Worm (Caenorhabditis elegans) whole organism, L4 larva: ENCODE data around the gene C35A5.3.

ENCODE experiments used
- F10B5.3 ChIP-seq: sonication (generic microtip); optimal IDR thresholded peaks from 2 replicates; lab custom pipeline; 2016; ENCODE audit warnings: mild to moderate bottlenecking, missing genetic modification characterization, missing compliant biosample characterization
- R02D3.7 ChIP-seq: fragments of 150-350 bp; sonication (generic microtip); optimal IDR thresholded peaks from 3 replicates; lab custom pipeline; 2014; ENCODE audit warnings: missing biosample characterization, missing genetic modification characterization
- ZK546.5 ChIP-seq, 2 experiments: sonication (generic microtip); optimal IDR thresholded peaks; 2 replicates each; lab custom pipeline; 2017; ENCODE audit warnings: missing biosample characterization in 2 of 2, missing genetic modification characterization in 2 of 2
- aha-1 ChIP-seq: fragments of 150-350 bp; peaks from one replicate; lab custom pipeline; 2014; ENCODE audit warnings: missing biosample characterization, missing genetic modification characterization
- ama-1 ChIP-seq: fragments of 150-350 bp; optimal IDR thresholded peaks from 2 replicates; lab custom pipeline; 2014; ENCODE audit warnings: inconsistent platforms, mixed read lengths
- attf-4 ChIP-seq: sonication (generic microtip); optimal IDR thresholded peaks from 3 replicates; lab custom pipeline; 2017; ENCODE audit warnings: missing biosample characterization, missing genetic modification characterization
- ceh-20 ChIP-seq: fragments of 200-800 bp; sonication (Bioruptor generic); IDR thresholded peaks from 2 replicates; pipeline ENCODE4 v1.3.6; 2022; ENCODE audit warnings: missing genetic modification reagents, missing genetic modification characterization, missing compliant biosample characterization
- ceh-32 ChIP-seq: sonication (generic microtip); optimal IDR thresholded peaks from 2 replicates; lab custom pipeline; 2016; ENCODE audit warnings: mild to moderate bottlenecking, missing genetic modification characterization, missing compliant biosample characterization; ENCODE audit not compliant: poor library complexity
- ceh-62 ChIP-seq: sonication (generic microtip); optimal IDR thresholded peaks from 2 replicates; lab custom pipeline; 2017; ENCODE audit warnings: missing biosample characterization, missing genetic modification characterization
- ces-1 ChIP-seq: fragments of 150-350 bp; sonication (generic microtip); optimal IDR thresholded peaks from 4 replicates; lab custom pipeline; 2014; ENCODE audit warnings: missing biosample characterization, missing genetic modification reagents, missing genetic modification characterization
- cey-2 ChIP-seq: sonication (generic microtip); optimal IDR thresholded peaks from 3 replicates; lab custom pipeline; 2017; ENCODE audit warnings: missing genetic modification characterization, mild to moderate bottlenecking, missing compliant biosample characterization, antibody characterized with exemption, borderline replicate concordance; ENCODE audit not compliant: insufficient read depth
- daf-12 ChIP-seq: fragments of 150-350 bp; optimal IDR thresholded peaks from 2 replicates; lab custom pipeline; 2014; ENCODE audit warnings: missing biosample characterization, missing genetic modification reagents, missing genetic modification characterization
- daf-16 ChIP-seq, 3 experiments: sonication (generic microtip); optimal IDR thresholded peaks; 2 replicates each; lab custom pipeline; 2016 to 2017; ENCODE audit warnings: missing genetic modification characterization in 3 of 3, missing genetic modification reagents in 3 of 3, mild to moderate bottlenecking in 2 of 3, missing compliant biosample characterization in 2 of 3, missing biosample characterization in 1 of 3, moderate library complexity in 1 of 3
- daf-8 ChIP-seq: fragments of 200-800 bp; sonication (Bioruptor generic); IDR thresholded peaks from 2 replicates; pipeline ENCODE4 v1.3.6; 2022; ENCODE audit warnings: missing genetic modification characterization, missing compliant biosample characterization
- dmd-6 ChIP-seq: fragments of 200-800 bp; sonication (Bioruptor generic); IDR thresholded peaks from 2 replicates; pipeline ENCODE4 v1.3.6; 2022; ENCODE audit warnings: missing genetic modification reagents, missing genetic modification characterization, missing compliant biosample characterization
- dmd-9 ChIP-seq: fragments of 200-800 bp; sonication (Bioruptor generic); IDR thresholded peaks from 2 replicates; pipeline ENCODE4 v1.3.6; 2022; ENCODE audit warnings: missing genetic modification reagents, missing genetic modification characterization, missing compliant biosample characterization
- dpl-1 ChIP-seq: fragments of 150-350 bp; optimal IDR thresholded peaks from 2 replicates; lab custom pipeline; 2014; ENCODE audit warnings: missing biosample characterization, missing genetic modification reagents, missing genetic modification characterization
- duxl-1 ChIP-seq: sonication (generic microtip); optimal IDR thresholded peaks from 2 replicates; lab custom pipeline; 2016; ENCODE audit warnings: mild to moderate bottlenecking, missing genetic modification characterization, moderate library complexity, missing compliant biosample characterization; ENCODE audit not compliant: poor library complexity
- dve-1 ChIP-seq: sonication (generic microtip); optimal IDR thresholded peaks from 2 replicates; lab custom pipeline; 2017; ENCODE audit warnings: antibody characterized with exemption, mild to moderate bottlenecking, missing genetic modification characterization, missing compliant biosample characterization; ENCODE audit not compliant: insufficient read depth
- egl-27 ChIP-seq: sonication (generic microtip); optimal IDR thresholded peaks from 3 replicates; lab custom pipeline; 2017; ENCODE audit warnings: missing biosample characterization, missing genetic modification reagents, missing genetic modification characterization
- hif-1 ChIP-seq, 2 experiments: sonication (generic microtip); optimal IDR thresholded peaks; 2 replicates each; lab custom pipeline; 2016 to 2017; ENCODE audit warnings: missing compliant biosample characterization in 2 of 2, missing genetic modification characterization in 2 of 2, missing genetic modification reagents in 2 of 2, missing genotype in 2 of 2, mild to moderate bottlenecking in 1 of 2
- hlh-11 ChIP-seq: fragments of 200-800 bp; sonication (Bioruptor generic); optimal IDR thresholded peaks from 2 replicates; lab custom pipeline; 2018; ENCODE audit warnings: mild to moderate bottlenecking, missing genetic modification characterization, missing compliant biosample characterization
- hlh-30 ChIP-seq: sonication (generic microtip); optimal IDR thresholded peaks from 2 replicates; lab custom pipeline; 2017; ENCODE audit warnings: antibody characterized with exemption, mild to moderate bottlenecking, missing genetic modification characterization, missing compliant biosample characterization; ENCODE audit not compliant: insufficient read depth
- hmg-1.1 ChIP-seq: fragments of 200-800 bp; sonication (Bioruptor generic); IDR thresholded peaks from 2 replicates; pipeline ENCODE4 v1.3.6; 2022; ENCODE audit warnings: missing genetic modification reagents, missing genetic modification characterization, missing compliant biosample characterization
- lim-7 ChIP-seq: fragments of 200-800 bp; sonication (Bioruptor generic); IDR thresholded peaks from 2 replicates; pipeline ENCODE4 v1.3.6; 2022; ENCODE audit warnings: missing genetic modification characterization, missing compliant biosample characterization
- lin-15B ChIP-seq: fragments of 150-350 bp; sonication (generic microtip); optimal IDR thresholded peaks from 3 replicates; lab custom pipeline; 2014; ENCODE audit warnings: missing biosample characterization, missing genetic modification characterization
- lin-39 ChIP-seq: fragments of 150-350 bp; optimal IDR thresholded peaks from 2 replicates; lab custom pipeline; 2014; ENCODE audit warnings: missing biosample characterization, missing genetic modification reagents, missing genetic modification characterization
- lsy-2 ChIP-seq, 2 experiments: fragments of 150-350 bp in 1 of 2; sonication (generic microtip) in 1 of 2; optimal IDR thresholded peaks; 2 replicates each; lab custom pipeline; 2014 to 2017; ENCODE audit warnings: missing biosample characterization in 2 of 2, missing genetic modification characterization in 2 of 2
- mdl-1 ChIP-seq, 2 experiments: fragments of 150-350 bp in 1 of 2; sonication (generic microtip) in 1 of 2; optimal IDR thresholded peaks; 2 replicates each; lab custom pipeline; 2014 to 2017; ENCODE audit warnings: missing biosample characterization in 2 of 2, missing genetic modification characterization in 2 of 2
- mdt-29 ChIP-seq: fragments of 200-800 bp; sonication (Bioruptor generic); IDR thresholded peaks from 2 replicates; pipeline ENCODE4 v1.3.6; 2022; ENCODE audit warnings: missing genetic modification reagents, missing genetic modification characterization, missing compliant biosample characterization
- mep-1 ChIP-seq: fragments of 150-350 bp; sonication (generic microtip); optimal IDR thresholded peaks from 3 replicates; lab custom pipeline; 2014; ENCODE audit warnings: missing biosample characterization, missing genetic modification characterization
- nhr-237 ChIP-seq: sonication (generic microtip); optimal IDR thresholded peaks from 2 replicates; lab custom pipeline; 2017; ENCODE audit warnings: missing biosample characterization, missing genetic modification characterization
- nhr-28 ChIP-seq: fragments of 150-350 bp; optimal IDR thresholded peaks from 2 replicates; lab custom pipeline; 2014; ENCODE audit warnings: missing biosample characterization, missing genetic modification characterization
- nhr-41 ChIP-seq: fragments of 200-800 bp; sonication (Bioruptor generic); IDR thresholded peaks from 2 replicates; pipeline ENCODE4 v1.3.6; 2022; ENCODE audit warnings: missing genetic modification reagents, missing genetic modification characterization, missing compliant biosample characterization
- nhr-6 ChIP-seq: fragments of 150-350 bp; optimal IDR thresholded peaks from 2 replicates; lab custom pipeline; 2014; ENCODE audit warnings: missing biosample characterization, missing genetic modification characterization
- pqm-1 ChIP-seq: sonication (generic microtip); optimal IDR thresholded peaks from 2 replicates; lab custom pipeline; 2017; ENCODE audit warnings: missing biosample characterization, missing genetic modification characterization
- set-16 ChIP-seq: fragments of 200-800 bp; sonication (Bioruptor generic); IDR thresholded peaks from 2 replicates; pipeline ENCODE4 v1.3.6; 2022; ENCODE audit warnings: missing genetic modification reagents, missing genetic modification characterization, missing compliant biosample characterization
- snpc-1.2 ChIP-seq: fragments of 200-800 bp; sonication (Bioruptor generic); IDR thresholded peaks from 2 replicates; pipeline ENCODE4 v1.3.6; 2022; ENCODE audit warnings: missing genetic modification reagents, missing genetic modification characterization, missing compliant biosample characterization
- spr-3 ChIP-seq: fragments of 200-800 bp; sonication (Bioruptor generic); optimal IDR thresholded peaks from 2 replicates; lab custom pipeline; 2018; ENCODE audit warnings: mild to moderate bottlenecking, missing genetic modification characterization, missing compliant biosample characterization
- tra-1 ChIP-seq: fragments of 200-800 bp; sonication (Bioruptor generic); IDR thresholded peaks from 2 replicates; pipeline ENCODE4 v1.3.6; 2022; ENCODE audit warnings: missing genetic modification reagents, missing genetic modification characterization, missing compliant biosample characterization
- unc-39 ChIP-seq: sonication (generic microtip); optimal IDR thresholded peaks from 2 replicates; lab custom pipeline; 2017; ENCODE audit warnings: missing biosample characterization, missing genetic modification characterization
- unc-62 ChIP-seq, 3 experiments: fragments of 150-350 bp in 1 of 3; sonication (generic microtip); optimal IDR thresholded peaks in 2 of 3; peaks in 1 of 3; 1 replicate in 1 of 3; 2 replicates in 2 of 3; lab custom pipeline; 2014 to 2017; ENCODE audit warnings: missing biosample characterization in 3 of 3, missing genetic modification characterization in 3 of 3, missing genetic modification reagents in 3 of 3, missing genotype in 1 of 3
- zfp-2 ChIP-seq: sonication (generic microtip); optimal IDR thresholded peaks from 2 replicates; lab custom pipeline; 2016; ENCODE audit warnings: mild to moderate bottlenecking, missing genetic modification characterization, missing compliant biosample characterization
- zip-11 ChIP-seq: fragments of 200-800 bp; sonication (Bioruptor generic); IDR thresholded peaks from 2 replicates; pipeline ENCODE4 v1.3.6; 2022; ENCODE audit warnings: missing genetic modification characterization, missing compliant biosample characterization
- zip-2 ChIP-seq: fragments of 150-350 bp; optimal IDR thresholded peaks from 2 replicates; lab custom pipeline; 2014; ENCODE audit warnings: missing biosample characterization, missing genetic modification characterization
- ztf-11 ChIP-seq: fragments of 150-350 bp; optimal IDR thresholded peaks from 2 replicates; lab custom pipeline; 2014; ENCODE audit warnings: missing biosample characterization, missing genetic modification characterization

C35A5.3 gene

DNA sequence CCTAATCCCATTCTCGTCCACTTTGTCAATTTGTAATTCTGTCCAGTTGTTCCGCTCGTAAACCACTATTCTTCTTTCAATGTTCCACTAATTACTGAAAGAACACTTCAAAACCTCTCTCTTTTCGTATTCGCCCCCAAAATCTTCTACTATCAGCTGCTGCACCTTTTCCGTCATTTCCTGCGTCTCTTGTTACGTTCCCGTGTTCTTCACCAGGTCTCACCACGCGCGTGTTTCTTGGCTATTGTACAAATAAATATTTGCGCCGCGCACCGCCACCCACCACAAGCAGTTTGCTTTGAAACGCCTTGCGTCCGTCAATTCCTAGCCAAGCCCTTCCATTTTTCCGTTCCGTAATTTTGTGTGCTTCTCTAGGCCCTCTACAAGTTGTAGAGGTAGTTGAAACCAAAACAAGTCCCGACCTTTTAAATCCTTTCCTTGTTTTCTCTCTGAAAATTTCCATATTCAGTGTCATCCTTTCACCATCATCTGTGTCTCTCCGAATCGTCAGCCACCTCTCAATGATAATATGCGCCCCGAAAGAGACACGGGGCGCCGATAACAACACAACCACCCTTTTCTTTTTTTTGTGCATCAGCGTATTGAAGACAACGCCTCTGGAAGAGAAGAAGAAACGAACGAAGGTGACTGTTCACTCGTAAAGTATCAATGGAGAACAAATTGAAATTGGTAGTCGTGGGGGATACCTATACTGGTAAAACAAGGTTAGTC, 22.9 kb downstream of the C35A5.3 start, which contains the start of the genes crp-1 and Y32F6B.9:
Gene crp-1, plus strand, starts transcription at position 468 of the 732 bp plus-strand sequence.
Gene Y32F6B.9, plus strand, starts transcription at position 603 of the 732 bp plus-strand sequence.
- TF ChIP-seq zfp-2 (tag; lab: Kevin White, UChicago) = no peak
- peak; percentile 41; the same call in 1 of the 2 replicates for TF ChIP-seq dmd-6 (GFP tag; lab: Robert Waterston, UW)
- TF ChIP-seq hlh-11 (tag; lab: Kevin White, UChicago) = peak; percentile 54
- no peak for TF ChIP-seq unc-39
- peak; percentile 49 for TF ChIP-seq hlh-30 (tag; lab: Kevin White, UChicago)
- no peak for TF ChIP-seq daf-16 (GFP tag; optimal IDR thresholded peaks at IDR 0.05; lab: Kevin White, UChicago)
- TF ChIP-seq daf-16 (tag; optimal IDR thresholded peaks at IDR 0.05; lab: Kevin White, UChicago) = peak; percentile 44
- peak in 1 of 2 experiments; percentile 13 for TF ChIP-seq hif-1 (tag; optimal IDR thresholded peaks at IDR 0.05; lab: Kevin White, UChicago)
- peak; percentile 95 for TF ChIP-seq aha-1
- TF ChIP-seq unc-62 (GFP tag; optimal IDR thresholded peaks at IDR 0.05 in 1 of 2; lab: Kevin White, UChicago) = peak in 1 of 2 experiments; percentile 23
- TF ChIP-seq unc-62 (tag; optimal IDR thresholded peaks at IDR 0.05; lab: Kevin White, UChicago) = no peak
- TF ChIP-seq lin-39 (tag; lab: Kevin White, UChicago) = no peak
- peak; percentile 60 for TF ChIP-seq pqm-1
- peak; percentile 40 for TF ChIP-seq nhr-28 (tag; lab: Kevin White, UChicago)
- TF ChIP-seq mdl-1 (tag; optimal IDR thresholded peaks at IDR 0.05; lab: Kevin White, UChicago) = peak in 1 of 2 experiments; percentile 17
- no peak for TF ChIP-seq egl-27
- TF ChIP-seq, all 104 proteins: peak for 10

DNA sequence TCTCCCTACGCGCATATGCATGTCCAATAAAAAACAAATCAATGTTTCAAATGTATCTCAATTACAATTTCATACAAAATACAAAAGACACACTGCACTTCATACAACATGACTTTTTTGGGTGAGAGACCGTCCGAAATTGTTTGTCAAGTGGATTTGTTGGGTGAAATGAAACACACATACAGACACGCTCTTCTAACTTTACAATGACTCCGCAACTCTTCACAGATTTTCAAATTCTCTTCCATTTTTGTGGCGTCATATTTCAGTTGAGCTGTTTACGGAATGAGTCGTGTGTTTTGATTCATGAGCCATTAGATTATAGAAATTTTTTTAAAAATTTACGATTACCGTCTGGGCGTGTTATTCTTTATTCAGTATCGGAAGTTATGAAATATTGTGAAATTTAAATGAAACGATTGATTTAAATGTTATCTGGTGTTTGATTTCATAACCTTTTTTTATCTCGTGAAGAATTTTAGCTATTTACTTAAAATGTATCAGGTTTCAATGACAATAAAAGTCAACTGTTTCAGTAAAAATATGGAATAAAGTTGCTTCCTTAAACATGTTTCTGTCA, 24.2 kb downstream of the C35A5.3 start:
- TF ChIP-seq lin-15B (no peak), nhr-237 (no peak), zip-11 (GFP tag; lab: Robert Waterston, UW) (no peak), F10B5.3 (tag; lab: Kevin White, UChicago) (no peak), hif-1 (tag; optimal IDR thresholded peaks at IDR 0.05; lab: Kevin White, UChicago) (peak in 1 of 2 experiments; percentile 23), lim-7 (no peak), spr-3 (GFP tag; lab: Kevin White, UChicago) (no peak), hmg-1.1 (no peak), set-16 (no peak), ZK546.5 (tag; optimal IDR thresholded peaks at IDR 0.05; lab: Kevin White, UChicago) (no peak), aha-1 (peak; percentile 89), zip-2 (tag; lab: Kevin White, UChicago) (peak; percentile 86), ama-1 (lab: Kevin White, UChicago) (peak; percentile 93), nhr-41 (GFP tag; lab: Robert Waterston, UW) (no peak), dpl-1 (GFP tag; lab: Kevin White, UChicago) (no peak), ceh-32 (tag; lab: Kevin White, UChicago) (no peak), nhr-6 (no peak), ceh-62 (tag; lab: Kevin White, UChicago) (no peak), duxl-1 (tag; lab: Kevin White, UChicago) (no peak), cey-2 (tag; lab: Kevin White, UChicago) (no peak), hlh-30 (tag; lab: Kevin White, UChicago) (peak; percentile 6), snpc-1.2 (GFP tag; lab: Robert Waterston, UW) (no peak), ceh-20 (no peak), ces-1 (GFP tag; lab: Kevin White, UChicago) (no peak), R02D3.7 (no peak), daf-12 (no peak), dmd-9 (GFP tag; lab: Robert Waterston, UW) (no peak), zfp-2 (tag; lab: Kevin White, UChicago) (no peak), ztf-11 (tag; lab: Kevin White, UChicago) (no peak), lsy-2 (tag; optimal IDR thresholded peaks at IDR 0.05; lab: Kevin White, UChicago) (peak in 1 of 2 experiments; percentile 20), mep-1 (tag; lab: Kevin White, UChicago) (peak; percentile 56), attf-4 (tag; lab: Kevin White, UChicago) (no peak), nhr-28 (tag; lab: Kevin White, UChicago) (peak; percentile 20), daf-8 (GFP tag; lab: Robert Waterston, UW) (no peak), tra-1 (no peak), mdt-29 (GFP tag; lab: Robert Waterston, UW) (no peak), dve-1 (tag; lab: Kevin White, UChicago) (no peak)
